Worm (Caenorhabditis elegans) whole organism, late embryonic: ENCODE measurements around the gene W08F4.7.

Source experiments
- C38D4.7 ChIP-seq: fragments of 200-800 bp; sonication (Bioruptor generic); optimal IDR thresholded peaks from 2 replicates; lab custom pipeline; 2018; ENCODE audit warnings: mild to moderate bottlenecking, missing genetic modification characterization, moderate library complexity, missing compliant biosample characterization
- K02D7.2 ChIP-seq: sonication (generic microtip); optimal IDR thresholded peaks from 2 replicates; lab custom pipeline; 2017; ENCODE audit warnings: mild to moderate bottlenecking, missing genetic modification characterization, missing compliant biosample characterization
- K09A11.1 ChIP-seq: sonication (generic microtip); optimal IDR thresholded peaks from 2 replicates; lab custom pipeline; 2017; ENCODE audit warnings: antibody characterized with exemption, mild to moderate bottlenecking, missing genetic modification characterization, missing compliant biosample characterization; ENCODE audit not compliant: insufficient read depth
- T23F11.4 ChIP-seq: fragments of 200-800 bp; sonication (Bioruptor generic); optimal IDR thresholded peaks from 2 replicates; lab custom pipeline; 2018; ENCODE audit warnings: mild to moderate bottlenecking, missing genetic modification characterization, missing compliant biosample characterization
- Y22D7AL.16 ChIP-seq: sonication (generic microtip); optimal IDR thresholded peaks from 2 replicates; lab custom pipeline; 2016; ENCODE audit warnings: missing genetic modification characterization, missing compliant biosample characterization
- ahr-1 ChIP-seq: sonication (generic microtip); optimal IDR thresholded peaks from 2 replicates; lab custom pipeline; 2016; ENCODE audit warnings: missing genetic modification characterization, missing compliant biosample characterization
- ama-1 ChIP-seq: fragments of 150-350 bp; optimal IDR thresholded peaks from 2 replicates; lab custom pipeline; 2014
- ceh-18 ChIP-seq: sonication (generic microtip); optimal IDR thresholded peaks from 2 replicates; lab custom pipeline; 2016; ENCODE audit warnings: missing genetic modification characterization, missing compliant biosample characterization
- ceh-2 ChIP-seq: sonication (generic microtip); optimal IDR thresholded peaks from 2 replicates; lab custom pipeline; 2016; ENCODE audit warnings: missing genotype, missing genetic modification characterization, missing compliant biosample characterization
- ceh-24 ChIP-seq: sonication (generic microtip); optimal IDR thresholded peaks from 2 replicates; lab custom pipeline; 2016; ENCODE audit warnings: mild to moderate bottlenecking, missing genetic modification characterization, missing compliant biosample characterization
- ceh-31 ChIP-seq: sonication (generic microtip); optimal IDR thresholded peaks from 2 replicates; lab custom pipeline; 2016; ENCODE audit warnings: missing genetic modification characterization, missing compliant biosample characterization
- ceh-34 ChIP-seq: sonication (generic microtip); optimal IDR thresholded peaks from 2 replicates; lab custom pipeline; 2016; ENCODE audit warnings: mild to moderate bottlenecking, missing genetic modification characterization, missing compliant biosample characterization
- ceh-45 ChIP-seq: fragments of 200-800 bp; sonication (Bioruptor generic); IDR thresholded peaks from 2 replicates; pipeline ENCODE4 v1.3.6; 2022; ENCODE audit warnings: missing genetic modification reagents, missing genetic modification characterization, missing compliant biosample characterization
- ceh-48 ChIP-seq: sonication (generic microtip); optimal IDR thresholded peaks from 2 replicates; lab custom pipeline; 2016; ENCODE audit warnings: missing genetic modification characterization, inconsistent platforms, missing compliant biosample characterization
- ceh-6 ChIP-seq: fragments of 200-800 bp; sonication (Bioruptor generic); optimal IDR thresholded peaks from 2 replicates; lab custom pipeline; 2018; ENCODE audit warnings: mild to moderate bottlenecking, missing genetic modification characterization, missing compliant biosample characterization
- che-1 ChIP-seq: sonication (generic microtip); optimal IDR thresholded peaks from 2 replicates; lab custom pipeline; 2016; ENCODE audit warnings: mild to moderate bottlenecking, missing genetic modification characterization, missing compliant biosample characterization
- dmd-4 ChIP-seq: sonication (generic microtip); optimal IDR thresholded peaks from 2 replicates; lab custom pipeline; 2016; ENCODE audit warnings: borderline replicate concordance, missing genetic modification characterization, missing compliant biosample characterization
- ets-4 ChIP-seq: sonication (generic microtip); optimal IDR thresholded peaks from 2 replicates; lab custom pipeline; 2016; ENCODE audit warnings: missing genetic modification characterization, missing compliant biosample characterization
- fkh-10 ChIP-seq: fragments of 150-350 bp; optimal IDR thresholded peaks from 2 replicates; lab custom pipeline; 2014; ENCODE audit warnings: missing biosample characterization, missing genetic modification reagents, missing genetic modification characterization
- fkh-6 ChIP-seq: sonication (generic microtip); optimal IDR thresholded peaks from 2 replicates; lab custom pipeline; 2016; ENCODE audit warnings: missing genetic modification characterization, missing compliant biosample characterization
- gmeb-2 ChIP-seq: sonication (generic microtip); optimal IDR thresholded peaks from 2 replicates; lab custom pipeline; 2016; ENCODE audit warnings: missing genetic modification characterization, inconsistent platforms, missing compliant biosample characterization
- hlh-13 ChIP-seq: fragments of 200-800 bp; sonication (Bioruptor generic); optimal IDR thresholded peaks from 2 replicates; lab custom pipeline; 2018; ENCODE audit warnings: mild to moderate bottlenecking, missing genetic modification characterization, missing compliant biosample characterization
- hlh-30 ChIP-seq: sonication (generic microtip); optimal IDR thresholded peaks from 2 replicates; lab custom pipeline; 2017; ENCODE audit warnings: antibody characterized with exemption, missing genetic modification characterization, missing compliant biosample characterization; ENCODE audit not compliant: insufficient read depth
- madf-2 ChIP-seq: sonication (generic microtip); optimal IDR thresholded peaks from 2 replicates; lab custom pipeline; 2017; ENCODE audit warnings: missing genetic modification characterization, missing compliant biosample characterization
- nfya-1 ChIP-seq: sonication (generic microtip); optimal IDR thresholded peaks from 2 replicates; lab custom pipeline; 2017; ENCODE audit warnings: missing genetic modification characterization, mild to moderate bottlenecking, missing compliant biosample characterization, antibody characterized with exemption, moderate library complexity
- nhr-11 ChIP-seq: fragments of 150-350 bp; optimal IDR thresholded peaks from 2 replicates; lab custom pipeline; 2014; ENCODE audit warnings: missing biosample characterization, missing genetic modification characterization
- npax-4 ChIP-seq: sonication (generic microtip); optimal IDR thresholded peaks from 2 replicates; lab custom pipeline; 2016; ENCODE audit warnings: missing genetic modification characterization, missing compliant biosample characterization
- odd-2 ChIP-seq: sonication (generic microtip); optimal IDR thresholded peaks from 2 replicates; lab custom pipeline; 2017; ENCODE audit warnings: antibody characterized with exemption, mild to moderate bottlenecking, missing genetic modification characterization, missing compliant biosample characterization
- pag-3 ChIP-seq: sonication (generic microtip); optimal IDR thresholded peaks from 2 replicates; lab custom pipeline; 2016; ENCODE audit warnings: missing compliant biosample characterization, missing genetic modification characterization, borderline replicate concordance
- pat-9 ChIP-seq: fragments of 200-800 bp; sonication (Bioruptor generic); optimal IDR thresholded peaks from 2 replicates; lab custom pipeline; 2018; ENCODE audit warnings: mild to moderate bottlenecking, missing genetic modification characterization, moderate library complexity, missing compliant biosample characterization
- rnt-1 ChIP-seq: sonication (generic microtip); optimal IDR thresholded peaks from 2 replicates; lab custom pipeline; 2016; ENCODE audit warnings: missing genetic modification characterization, missing compliant biosample characterization
- sox-2 ChIP-seq: fragments of 200-800 bp; sonication (Bioruptor generic); IDR thresholded peaks from 2 replicates; pipeline ENCODE4 v1.3.6; 2022; ENCODE audit warnings: missing genetic modification reagents, missing genetic modification characterization, missing compliant biosample characterization
- sox-4 ChIP-seq: sonication (generic microtip); optimal IDR thresholded peaks from 2 replicates; lab custom pipeline; 2017; ENCODE audit warnings: mild to moderate bottlenecking, missing genetic modification characterization, inconsistent platforms, missing compliant biosample characterization
- syd-9 ChIP-seq: sonication (generic microtip); optimal IDR thresholded peaks from 2 replicates; lab custom pipeline; 2016; ENCODE audit warnings: mild to moderate bottlenecking, missing genetic modification characterization, moderate library complexity, missing compliant biosample characterization
- tbx-2 ChIP-seq: sonication (generic microtip); optimal IDR thresholded peaks from 2 replicates; lab custom pipeline; 2016; ENCODE audit warnings: missing genetic modification characterization, missing compliant biosample characterization
- unc-3 ChIP-seq, 2 experiments: fragments of 200-800 bp in 1 of 2; sonication (Bioruptor generic) in 1 of 2; sonication (generic microtip) in 1 of 2; conservative IDR thresholded peaks in 1 of 2; optimal IDR thresholded peaks in 1 of 2; 2 replicates each; pipeline versions ENCODE4 v1.3.6 to Lab custom; 2016 to 2022; ENCODE audit warnings: missing compliant biosample characterization in 2 of 2, missing genetic modification characterization in 2 of 2, missing genetic modification reagents in 1 of 2
- unc-42 ChIP-seq: sonication (generic microtip); optimal IDR thresholded peaks from 2 replicates; lab custom pipeline; 2016; ENCODE audit warnings: missing genotype, missing genetic modification characterization, missing compliant biosample characterization
- unc-55 ChIP-seq: sonication (generic microtip); optimal IDR thresholded peaks from 2 replicates; lab custom pipeline; 2017; ENCODE audit warnings: missing biosample characterization, missing genetic modification reagents, missing genetic modification characterization
- zip-5 ChIP-seq: sonication (generic microtip); optimal IDR thresholded peaks from 2 replicates; lab custom pipeline; 2016; ENCODE audit warnings: missing genetic modification characterization, missing compliant biosample characterization
- ztf-16 ChIP-seq: sonication (generic microtip); optimal IDR thresholded peaks from 2 replicates; lab custom pipeline; 2017; ENCODE audit warnings: missing genetic modification characterization, missing compliant biosample characterization

W08F4.7 gene

DNA sequence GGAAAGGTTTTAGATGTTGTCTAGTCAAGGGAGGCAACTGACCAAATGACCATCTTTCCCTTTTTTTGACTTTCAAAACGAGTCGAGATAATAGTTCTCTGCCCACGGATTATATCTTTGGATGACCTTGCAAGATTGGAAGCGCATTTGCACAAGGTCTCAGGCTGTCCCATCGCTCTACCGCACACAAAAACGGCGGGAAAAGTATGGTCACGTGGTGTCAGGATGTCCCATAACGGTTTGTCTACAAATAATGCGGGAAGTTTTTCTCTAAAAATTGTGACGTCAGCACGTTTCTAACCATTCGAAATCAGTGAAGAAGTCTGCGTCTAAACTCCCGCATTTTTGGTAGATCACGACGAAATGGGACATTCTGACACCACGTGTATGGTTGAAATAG, 30.8 kb upstream of the W08F4.7 start, which contains the start of gene W04H10.6:
W04H10.6 (minus strand) TSS at position 101 of the 400 bp plus-strand sequence.
- no peak for TF ChIP-seq madf-2 (tag; lab: Kevin White, UChicago)
- TF ChIP-seq unc-3 (GFP tag; conservative IDR thresholded peaks at IDR 0.05; lab: Robert Waterston, UW): no peak
- no peak for TF ChIP-seq unc-3 (tag; optimal IDR thresholded peaks at IDR 0.05; lab: Kevin White, UChicago)
- peak; percentile 18 for TF ChIP-seq hlh-30 (tag; lab: Kevin White, UChicago)
- TF ChIP-seq ceh-48 (tag; lab: Kevin White, UChicago): no peak
- no peak for TF ChIP-seq ets-4 (tag; lab: Kevin White, UChicago)
- TF ChIP-seq fkh-6 (tag; lab: Kevin White, UChicago): no peak
- no peak for TF ChIP-seq Y22D7AL.16 (tag; lab: Kevin White, UChicago)
- TF ChIP-seq, all 69 proteins: peak for 1

DNA sequence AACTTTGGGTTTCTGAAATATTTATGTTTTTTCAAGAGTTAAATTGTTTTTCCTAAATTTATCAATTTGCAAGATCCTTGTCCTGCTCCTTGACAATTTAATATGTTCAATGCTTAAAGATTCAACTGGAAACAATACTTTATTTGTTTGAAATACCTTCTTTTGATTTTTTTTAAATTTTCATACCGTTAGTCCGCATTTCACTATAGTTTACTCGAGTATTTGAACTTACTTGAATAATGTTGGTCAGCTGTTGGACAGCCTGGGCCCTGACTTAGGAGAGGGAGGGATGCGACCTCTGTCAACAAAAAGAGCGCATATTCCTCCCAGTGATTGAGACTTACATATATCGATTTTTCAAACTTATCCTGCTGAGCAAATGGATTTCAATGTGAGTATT, 28.5 kb upstream of the W08F4.7 start, which contains the start of gene W04H10.5:
W04H10.5 (plus strand) TSS at position 301 of the 400 bp plus-strand sequence.
- TF ChIP-seq ets-4 (tag; lab: Kevin White, UChicago) (no peak), T23F11.4 (GFP tag; lab: Kevin White, UChicago) (no peak), rnt-1 (tag; lab: Kevin White, UChicago) (no peak), hlh-30 (tag; lab: Kevin White, UChicago) (no peak), pag-3 (tag; lab: Kevin White, UChicago) (no peak), ceh-48 (tag; lab: Kevin White, UChicago) (no peak), pat-9 (no peak), K02D7.2 (no peak), sox-4 (tag; lab: Kevin White, UChicago) (no peak), fkh-10 (GFP tag; lab: Kevin White, UChicago) (no peak), ceh-45 (GFP tag; lab: Robert Waterston, UW) (no peak), hlh-13 (GFP tag; lab: Kevin White, UChicago) (no peak), gmeb-2 (tag; lab: Kevin White, UChicago) (no peak), C38D4.7 (GFP tag; lab: Kevin White, UChicago) (no peak), K09A11.1 (no peak), unc-55 (GFP tag; lab: Kevin White, UChicago) (no peak), ama-1 (lab: Kevin White, UChicago) (no peak), ceh-2 (tag; lab: Kevin White, UChicago) (no peak)

DNA sequence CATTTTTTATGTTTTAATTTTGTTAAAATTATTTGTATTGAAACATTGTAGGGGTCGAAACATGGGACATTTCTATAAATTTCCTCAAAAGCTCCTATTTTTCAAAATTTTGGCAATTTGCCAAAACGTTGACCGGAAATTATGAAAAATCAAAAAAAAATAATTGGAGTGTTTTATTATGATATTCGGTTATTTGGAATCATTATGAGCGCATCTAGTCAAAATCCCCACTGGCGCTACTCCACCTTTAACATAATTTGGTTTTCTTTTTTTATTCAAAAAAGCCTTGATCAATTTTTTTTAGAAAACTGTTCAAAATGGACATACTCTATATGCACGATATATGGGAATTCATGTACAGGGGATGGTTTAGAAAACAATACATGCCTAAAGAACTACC, 27.7 kb upstream of the W08F4.7 start, which contains the start of gene W04H10.2:
W04H10.2 (plus strand) TSS at position 301 of the 400 bp plus-strand sequence.
- no peak for TF ChIP-seq sox-2 (GFP tag; lab: Robert Waterston, UW)
- no peak for TF ChIP-seq ceh-24 (tag; lab: Kevin White, UChicago)
- no peak for TF ChIP-seq odd-2 (tag; lab: Kevin White, UChicago)
- TF ChIP-seq T23F11.4 (GFP tag; lab: Kevin White, UChicago): no peak

DNA sequence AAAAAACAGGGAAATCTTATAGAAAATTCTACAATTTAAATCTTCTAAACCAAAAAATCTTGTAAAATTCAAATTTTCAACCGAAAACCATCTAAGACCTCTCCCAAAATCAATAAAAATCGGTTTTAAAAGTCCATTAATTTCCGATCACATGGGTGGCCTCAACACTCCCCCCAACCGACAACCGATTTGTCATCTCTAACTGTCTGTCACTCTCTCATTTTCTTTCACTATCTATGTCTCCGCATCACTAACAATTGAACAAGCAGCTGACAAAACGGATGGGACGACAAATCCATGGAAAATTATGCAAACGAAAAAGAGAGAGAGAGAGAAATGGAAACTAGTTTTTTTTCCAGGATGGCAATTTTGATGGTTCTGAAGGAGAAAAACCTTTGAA, 25.4 kb upstream of the W08F4.7 start:
- peak; percentile 33 for TF ChIP-seq ceh-18
- no peak for TF ChIP-seq che-1
- no peak for TF ChIP-seq nhr-11
- TF ChIP-seq ceh-6: no peak
- TF ChIP-seq zip-5 (tag; lab: Kevin White, UChicago): no peak
- TF ChIP-seq hlh-13 (GFP tag; lab: Kevin White, UChicago): no peak
- no peak for TF ChIP-seq syd-9 (tag; lab: Kevin White, UChicago)
- no peak for TF ChIP-seq npax-4 (tag; lab: Kevin White, UChicago)
- TF ChIP-seq hlh-30 (tag; lab: Kevin White, UChicago): peak; percentile 86
- TF ChIP-seq gmeb-2 (tag; lab: Kevin White, UChicago): no peak
- no peak for TF ChIP-seq dmd-4 (tag; lab: Kevin White, UChicago)
- peak; percentile 38 for TF ChIP-seq ceh-31 (tag; lab: Kevin White, UChicago)
- TF ChIP-seq unc-55 (GFP tag; lab: Kevin White, UChicago): peak; percentile 98
- no peak for TF ChIP-seq ztf-16
- TF ChIP-seq ceh-34: no peak
- no peak for TF ChIP-seq ahr-1 (tag; lab: Kevin White, UChicago)
- TF ChIP-seq unc-42 (tag; lab: Kevin White, UChicago): peak; percentile 2
- peak; percentile 57 for TF ChIP-seq nfya-1 (tag; lab: Kevin White, UChicago)
- peak; percentile 39 for TF ChIP-seq tbx-2
- peak; percentile 13 for TF ChIP-seq rnt-1 (tag; lab: Kevin White, UChicago)
- TF ChIP-seq, all 69 proteins: peak for 8
